Worm (Caenorhabditis elegans) whole organism, young adult: ENCODE results near the gene nlp-20.

Source experiments
- F52B5.7 ChIP-seq: sonication (generic microtip); optimal IDR thresholded peaks from 2 replicates; lab custom pipeline; 2016; ENCODE audit warnings: mild to moderate bottlenecking, missing genetic modification characterization, missing compliant biosample characterization
- egl-18 ChIP-seq: fragments of 200-800 bp; sonication (Bioruptor generic); IDR thresholded peaks from 2 replicates; pipeline ENCODE4 v1.3.6; 2022; ENCODE audit warnings: missing genetic modification reagents, missing genetic modification characterization, missing compliant biosample characterization

DNA sequence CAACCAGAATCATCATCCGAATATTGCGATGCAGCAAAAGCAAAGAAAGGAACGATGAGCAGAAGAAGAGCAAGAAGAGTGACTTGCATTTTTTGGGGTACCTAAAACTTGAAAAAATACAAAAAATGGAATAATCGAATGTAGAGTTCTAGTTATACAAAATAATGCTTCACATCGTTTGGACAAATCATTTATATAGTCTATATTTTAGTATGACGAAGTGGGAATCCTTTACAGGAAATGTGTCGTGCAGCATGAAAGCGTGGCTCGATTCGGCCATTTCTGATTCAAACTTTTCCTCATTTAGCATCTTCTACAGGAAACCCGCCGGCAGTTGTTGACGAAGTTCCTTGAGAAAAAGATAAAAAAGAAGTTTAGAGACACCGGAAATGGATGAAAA, at the start of gene nlp-20:
- no peak for TF ChIP-seq F52B5.7 (tag; lab: Kevin White, UChicago)
- TF ChIP-seq egl-18 (GFP tag; lab: Robert Waterston, UW) = no peak
